Fruit fly (Drosophila melanogaster) whole organism, embryonic: Measurements from ENCODE around the gene Dpm1.

Source experiments
- Bteb2 ChIP-seq: fragments of 200-800 bp; sonication (Bioruptor generic); optimal IDR thresholded peaks from 2 replicates; lab custom pipeline; 2016; ENCODE audit warnings: missing biosample characterization, missing genetic modification characterization
- CG10462 ChIP-seq: fragments of 200-800 bp; sonication (Bioruptor generic); optimal IDR thresholded peaks from 2 replicates; lab custom pipeline; 2016; ENCODE audit warnings: missing biosample characterization, missing genetic modification characterization
- CG11085 ChIP-seq: fragments of 200-800 bp; sonication (Bioruptor generic); IDR thresholded peaks from 2 replicates; pipeline ENCODE4 v1.3.6; 2022; ENCODE audit warnings: missing biosample characterization, missing genetic modification characterization
- CG13775 ChIP-seq: fragments of 200-800 bp; sonication (Bioruptor generic); optimal IDR thresholded peaks from 3 replicates; lab custom pipeline; 2017; ENCODE audit warnings: missing biosample characterization, mild to moderate bottlenecking, missing genetic modification characterization
- CG13894 ChIP-seq: fragments of 200-800 bp; sonication (Bioruptor generic); optimal IDR thresholded peaks from 3 replicates; lab custom pipeline; 2018; ENCODE audit warnings: missing biosample characterization, mild to moderate bottlenecking, missing genetic modification characterization, moderate library complexity
- CG15011 ChIP-seq: fragments of 200-800 bp; sonication (Bioruptor generic); optimal IDR thresholded peaks from 3 replicates; lab custom pipeline; 2018; ENCODE audit warnings: missing biosample characterization, mild to moderate bottlenecking, missing genetic modification characterization
- CG15601 ChIP-seq: fragments of 200-800 bp; sonication (Bioruptor generic); optimal IDR thresholded peaks from 3 replicates; lab custom pipeline; 2019; ENCODE audit warnings: missing biosample characterization, mild to moderate bottlenecking, missing genetic modification characterization, moderate library complexity
- CG17328 ChIP-seq: fragments of 200-800 bp; sonication (Bioruptor generic); IDR thresholded peaks from 2 replicates; pipeline ENCODE4 v1.3.6; 2022; ENCODE audit warnings: missing biosample characterization, missing genetic modification characterization
- CG17385 ChIP-seq: fragments of 200-800 bp; sonication (Bioruptor generic); optimal IDR thresholded peaks from 3 replicates; lab custom pipeline; 2018; ENCODE audit warnings: missing biosample characterization, mild to moderate bottlenecking, missing genetic modification characterization
- CG3163 ChIP-seq: fragments of 200-800 bp; sonication (Bioruptor generic); optimal IDR thresholded peaks from 3 replicates; lab custom pipeline; 2016; ENCODE audit warnings: missing biosample characterization, missing genetic modification characterization
- CG4854 ChIP-seq: fragments of 200-800 bp; sonication (Bioruptor generic); optimal IDR thresholded peaks from 2 replicates; lab custom pipeline; 2016; ENCODE audit warnings: missing biosample characterization, missing genetic modification characterization, inconsistent platforms
- CG6765 ChIP-seq: fragments of 200-800 bp; sonication (Bioruptor generic); optimal IDR thresholded peaks from 3 replicates; lab custom pipeline; 2017; ENCODE audit warnings: missing biosample characterization, mild to moderate bottlenecking, missing genetic modification characterization
- CG6813 ChIP-seq: fragments of 200-800 bp; sonication (Bioruptor generic); optimal IDR thresholded peaks from 2 replicates; lab custom pipeline; 2017; ENCODE audit warnings: missing biosample characterization, missing genetic modification characterization, mild to moderate bottlenecking, moderate library complexity, missing genetic modification reagents
- CG7963 ChIP-seq: fragments of 200-800 bp; sonication (Bioruptor generic); IDR thresholded peaks from 3 replicates; pipeline ENCODE4 v1.3.6; 2022; ENCODE audit warnings: missing biosample characterization, missing genetic modification characterization; ENCODE audit not compliant: partially characterized antibody
- CG9437 ChIP-seq: fragments of 200-800 bp; sonication (Bioruptor generic); optimal IDR thresholded peaks from 2 replicates; lab custom pipeline; 2018; ENCODE audit warnings: missing biosample characterization, mild to moderate bottlenecking, missing genetic modification characterization
- CHES-1-like ChIP-seq: fragments of 200-800 bp; sonication (Bioruptor generic); optimal IDR thresholded peaks from 2 replicates; lab custom pipeline; 2016; ENCODE audit warnings: missing biosample characterization, missing genetic modification characterization
- CkIIα-i1 ChIP-seq: fragments of 200-800 bp; sonication (Bioruptor generic); IDR thresholded peaks from 2 replicates; pipeline ENCODE4 v1.3.6; 2022; ENCODE audit warnings: missing biosample characterization, missing genetic modification characterization
- Dll ChIP-seq: fragments of 200-800 bp; sonication (Bioruptor generic); IDR thresholded peaks from 4 replicates; pipeline ENCODE4 v1.3.6; 2022; ENCODE audit warnings: missing biosample characterization, missing genetic modification characterization; ENCODE audit not compliant: partially characterized antibody
- HLH4C ChIP-seq: fragments of 200-800 bp; sonication (Bioruptor generic); IDR thresholded peaks from 3 replicates; pipeline ENCODE4 v1.3.6; 2022; ENCODE audit warnings: missing biosample characterization, missing genetic modification characterization; ENCODE audit not compliant: partially characterized antibody
- Hand ChIP-seq: fragments of 200-800 bp; sonication (Bioruptor generic); optimal IDR thresholded peaks from 2 replicates; lab custom pipeline; 2017; ENCODE audit warnings: mild to moderate bottlenecking, missing biosample characterization, missing genetic modification reagents, missing genetic modification characterization
- Hmr ChIP-seq: fragments of 200-800 bp; sonication (Bioruptor generic); optimal IDR thresholded peaks from 3 replicates; lab custom pipeline; 2017; ENCODE audit warnings: mild to moderate bottlenecking, missing biosample characterization, missing genetic modification reagents, missing genetic modification characterization
- Lim3 ChIP-seq: fragments of 200-800 bp; sonication (Bioruptor generic); IDR thresholded peaks from 2 replicates; pipeline ENCODE4 v1.3.6; 2022; ENCODE audit warnings: missing biosample characterization, missing genetic modification characterization
- NC2β ChIP-seq: fragments of 200-800 bp; sonication (Bioruptor generic); optimal IDR thresholded peaks from 2 replicates; lab custom pipeline; 2016; ENCODE audit warnings: missing biosample characterization, missing genetic modification characterization
- TFAM ChIP-seq: fragments of 200-800 bp; sonication (Bioruptor generic); optimal IDR thresholded peaks from 2 replicates; lab custom pipeline; 2017; ENCODE audit warnings: missing biosample characterization, missing genetic modification characterization, inconsistent platforms
- YL-1 ChIP-seq: fragments of 200-800 bp; sonication (Bioruptor generic); optimal IDR thresholded peaks from 3 replicates; lab custom pipeline; 2017; ENCODE audit warnings: missing biosample characterization, mild to moderate bottlenecking, missing genetic modification characterization
- bab2 ChIP-seq: fragments of 200-800 bp; sonication (Bioruptor generic); optimal IDR thresholded peaks from 2 replicates; lab custom pipeline; 2016; ENCODE audit warnings: missing biosample characterization, missing genetic modification characterization
- bsh ChIP-seq, 2 experiments: fragments of 200-800 bp; sonication (Bioruptor generic); optimal IDR thresholded peaks; 2 replicates each; lab custom pipeline; 2017 to 2018; ENCODE audit warnings: mild to moderate bottlenecking in 2 of 2, missing biosample characterization in 2 of 2, missing genetic modification characterization in 2 of 2, moderate library complexity in 1 of 2
- cato ChIP-seq: fragments of 200-800 bp; sonication (Bioruptor generic); optimal IDR thresholded peaks from 2 replicates; lab custom pipeline; 2016; ENCODE audit warnings: missing biosample characterization, missing genetic modification characterization, borderline replicate concordance
- chinmo ChIP-seq: fragments of 200-800 bp; sonication (Bioruptor generic); IDR thresholded peaks from 4 replicates; pipeline ENCODE4 v1.3.6; 2022; ENCODE audit warnings: missing biosample characterization, missing genetic modification characterization; ENCODE audit not compliant: partially characterized antibody
- cwo ChIP-seq: fragments of 200-800 bp; sonication (Bioruptor generic); optimal IDR thresholded peaks from 3 replicates; lab custom pipeline; 2017; ENCODE audit warnings: missing biosample characterization, missing genetic modification characterization, mild to moderate bottlenecking, moderate library complexity, missing genetic modification reagents
- dan ChIP-seq: fragments of 200-800 bp; sonication (Bioruptor generic); IDR thresholded peaks from 2 replicates; pipeline ENCODE4 v1.3.6; 2022; ENCODE audit warnings: missing biosample characterization, missing genetic modification characterization
- ems ChIP-seq: fragments of 200-800 bp; sonication (Bioruptor generic); optimal IDR thresholded peaks from 3 replicates; lab custom pipeline; 2016; ENCODE audit warnings: missing biosample characterization, missing genetic modification characterization
- esg ChIP-seq: fragments of 200-800 bp; sonication (Bioruptor generic); conservative IDR thresholded peaks from 2 replicates; pipeline ENCODE4 v1.3.6; 2022; ENCODE audit warnings: missing biosample characterization, missing genetic modification characterization
- fd102C ChIP-seq: fragments of 200-800 bp; sonication (Bioruptor generic); optimal IDR thresholded peaks from 2 replicates; lab custom pipeline; 2018; ENCODE audit warnings: missing biosample characterization, mild to moderate bottlenecking, missing genetic modification characterization, moderate library complexity
- grau ChIP-seq: fragments of 200-800 bp; optimal IDR thresholded peaks from 3 replicates; lab custom pipeline; 2019; ENCODE audit warnings: missing biosample characterization, mild to moderate bottlenecking, missing genetic modification characterization, moderate library complexity
- grn ChIP-seq: fragments of 200-800 bp; sonication (Bioruptor generic); optimal IDR thresholded peaks from 3 replicates; lab custom pipeline; 2017; ENCODE audit warnings: missing biosample characterization, missing genetic modification characterization
- gsb ChIP-seq: fragments of 200-800 bp; sonication (Bioruptor generic); IDR thresholded peaks from 2 replicates; pipeline ENCODE4 v1.3.6; 2022; ENCODE audit warnings: missing biosample characterization, missing genetic modification characterization
- gt ChIP-seq: fragments of 200-800 bp; sonication (Bioruptor generic); IDR thresholded peaks from 2 replicates; pipeline ENCODE4 v1.3.6; 2022; ENCODE audit warnings: missing biosample characterization, missing genetic modification characterization
- ham ChIP-seq: fragments of 200-800 bp; sonication (Bioruptor generic); IDR thresholded peaks from 2 replicates; pipeline ENCODE4 v1.3.6; 2022; ENCODE audit warnings: missing biosample characterization, missing genetic modification characterization
- hkb ChIP-seq, 2 experiments: fragments of 200-800 bp in 1 of 2; fragments of >200 bp in 1 of 2; sonication (Bioruptor generic) in 1 of 2; IDR thresholded peaks in 1 of 2; optimal IDR thresholded peaks in 1 of 2; 2 replicates each; pipeline versions ENCODE4 v1.3.6 to Lab custom; 2017 to 2022; ENCODE audit warnings: missing biosample characterization in 1 of 2, missing genetic modification characterization in 1 of 2
- ken ChIP-seq: fragments of 200-800 bp; sonication (Bioruptor generic); IDR thresholded peaks from 3 replicates; pipeline ENCODE4 v1.3.6; 2022; ENCODE audit warnings: missing biosample characterization, missing genetic modification characterization
- maf-S ChIP-seq: fragments of 200-800 bp; sonication (Bioruptor generic); optimal IDR thresholded peaks from 2 replicates; lab custom pipeline; 2016; ENCODE audit warnings: missing biosample characterization, missing genetic modification characterization
- nerfin-1 ChIP-seq: fragments of 200-800 bp; sonication (Bioruptor generic); optimal IDR thresholded peaks from 3 replicates; lab custom pipeline; 2019; ENCODE audit warnings: missing biosample characterization, mild to moderate bottlenecking, missing genetic modification characterization, moderate library complexity
- oc ChIP-seq: fragments of 200-800 bp; sonication (Bioruptor generic); optimal IDR thresholded peaks from 2 replicates; lab custom pipeline; 2018; ENCODE audit warnings: missing biosample characterization, mild to moderate bottlenecking, missing genetic modification characterization, moderate library complexity
- psq ChIP-seq: fragments of 200-800 bp; sonication (Bioruptor generic); optimal IDR thresholded peaks from 2 replicates; lab custom pipeline; 2017; ENCODE audit warnings: missing biosample characterization, missing genetic modification characterization
- sna ChIP-seq: fragments of 200-800 bp; sonication (Bioruptor generic); IDR thresholded peaks from 2 replicates; pipeline ENCODE4 v1.3.6; 2022; ENCODE audit warnings: missing biosample characterization, missing genetic modification characterization; ENCODE audit not compliant: partially characterized antibody
- ttk ChIP-seq: fragments of 200-800 bp; sonication (Bioruptor generic); IDR thresholded peaks from 2 replicates; pipeline ENCODE4 v2.1.2; 2022; ENCODE audit warnings: missing biosample characterization, missing genetic modification characterization

Dpm1 gene

dm6 chr2L:19546869-19547710 lies 20.9 kb upstream of the Dpm1 start, which contains the start of gene CG10337 (continued):
- TF ChIP-seq NC2β (GFP tag; lab: Kevin White, UChicago), result no peak
- TF ChIP-seq CG13775 (GFP tag; lab: Kevin White, UChicago), result peak; percentile 8
- TF ChIP-seq fd102C (GFP tag; lab: Kevin White, UChicago), result no peak
- TF ChIP-seq bab2, result peak; percentile 30
- no peak for TF ChIP-seq CG10462 (GFP tag; lab: Kevin White, UChicago)
- peak; percentile 89 for TF ChIP-seq CG9437
- peak; percentile 70 for TF ChIP-seq Hmr
- TF ChIP-seq TFAM, result no peak
- TF ChIP-seq CG17328 (GFP tag; lab: Robert Waterston, UW), result peak; percentile 50
- TF ChIP-seq grau, result peak; percentile 64
- peak; percentile 97 for TF ChIP-seq cwo
- no peak for TF ChIP-seq esg (GFP tag; lab: Robert Waterston, UW)
- peak; percentile 34 for TF ChIP-seq Bteb2 (GFP tag; lab: Kevin White, UChicago)
- no peak for TF ChIP-seq CG4854
- peak; percentile 31 for TF ChIP-seq grn
- peak; percentile 34 for TF ChIP-seq nerfin-1 (tag; lab: Kevin White, UChicago)
- peak; percentile 34 for TF ChIP-seq YL-1 (GFP tag; lab: Kevin White, UChicago)
- TF ChIP-seq psq (GFP tag; lab: Kevin White, UChicago), result peak; percentile 86
- peak; percentile 34 for TF ChIP-seq CG15601
- no peak for TF ChIP-seq ttk (GFP tag; lab: Robert Waterston, UW)
- TF ChIP-seq CG13894 (tag; lab: Kevin White, UChicago), result peak; percentile 39
- peak; percentile 60 for TF ChIP-seq CG17385
- TF ChIP-seq maf-S (GFP tag; lab: Kevin White, UChicago), result no peak
- no peak for TF ChIP-seq CkIIα-i1
- no peak for TF ChIP-seq HLH4C (GFP tag; lab: Robert Waterston, UW)
- TF ChIP-seq ham (GFP tag; lab: Robert Waterston, UW), result no peak
- TF ChIP-seq sna (GFP tag; lab: Robert Waterston, UW), result no peak
- TF ChIP-seq Hand (GFP tag; lab: Kevin White, UChicago), result peak; percentile 65
- TF ChIP-seq gt (GFP tag; lab: Robert Waterston, UW), result no peak
- no peak for TF ChIP-seq hkb (optimal IDR thresholded peaks at IDR 0.05; lab: Kevin White, UChicago)
- no peak; the same call in 1 of the 2 replicates for TF ChIP-seq hkb (GFP tag; IDR thresholded peaks at IDR 0.05; lab: Robert Waterston, UW)
- TF ChIP-seq CG6765 (GFP tag; lab: Kevin White, UChicago), result peak; percentile 65
- TF ChIP-seq CG11085 (GFP tag; lab: Robert Waterston, UW), result 0 out of 2 replicates have a peak, but pooled peaks have one; percentile 26
- peak; percentile 42 for TF ChIP-seq CG6813 (GFP tag; lab: Kevin White, UChicago)
- peak in 1 of 2 experiments; percentile 33 for TF ChIP-seq bsh (GFP tag; optimal IDR thresholded peaks at IDR 0.05; lab: Kevin White, UChicago)
- TF ChIP-seq CHES-1-like (GFP tag; lab: Kevin White, UChicago), result peak; percentile 21
- TF ChIP-seq dan, result no peak
- TF ChIP-seq Dll, result no peak
- TF ChIP-seq CG7963 (GFP tag; lab: Robert Waterston, UW), result no peak
- no peak; the same call in 1 of the 2 replicates for TF ChIP-seq gsb (GFP tag; lab: Robert Waterston, UW)
- no peak for TF ChIP-seq CG3163 (GFP tag; lab: Kevin White, UChicago)
- TF ChIP-seq CG15011, result peak; percentile 69
- TF ChIP-seq Lim3 (GFP tag; lab: Robert Waterston, UW), result no peak
- TF ChIP-seq ken (GFP tag; lab: Robert Waterston, UW), result no peak
- TF ChIP-seq cato (GFP tag; lab: Kevin White, UChicago), result no peak
- no peak for TF ChIP-seq ems
- 0 out of 4 replicates have a peak, but pooled peaks have one; percentile 32 for TF ChIP-seq chinmo (GFP tag; lab: Robert Waterston, UW)
- peak; percentile 27 for TF ChIP-seq oc (tag; lab: Kevin White, UChicago)
